Worm (Caenorhabditis elegans): Measurements from ENCODE around the gene vrk-1.
"Not testable (repeated sequence)": the region's sequence is repeated elsewhere in the genome, so short reads cannot be mapped to it uniquely, and the experiment has no call there.

DNA sequence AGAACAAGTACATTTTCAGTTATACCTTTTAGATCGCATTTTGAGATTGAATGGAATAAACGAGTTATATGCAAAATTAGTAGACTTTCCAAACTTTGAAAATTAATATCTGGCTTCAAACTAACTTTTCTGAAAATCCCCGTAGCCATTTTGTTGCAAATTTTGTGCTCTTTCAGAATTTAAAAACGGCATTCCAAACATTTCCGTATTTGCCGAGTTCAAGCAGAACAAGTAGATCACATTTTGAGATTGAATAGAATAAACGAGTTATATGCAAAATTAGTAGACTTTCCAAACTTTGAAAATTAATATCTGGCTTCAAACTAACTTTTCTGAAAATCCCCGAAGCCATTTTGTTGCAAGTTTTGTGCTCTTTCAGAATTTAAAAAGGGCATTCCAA is 45.3 kb upstream of the vrk-1 start, which contains the start of gene F55C12.2:
- TF ChIP-seq ceh-82, elt-1 (tag; optimal IDR thresholded peaks at IDR 0.05): not testable (repeated sequence)

Data from whole organism, L2 larva.